Fruit fly (Drosophila melanogaster): ENCODE measurements around the gene bai.

DNA sequence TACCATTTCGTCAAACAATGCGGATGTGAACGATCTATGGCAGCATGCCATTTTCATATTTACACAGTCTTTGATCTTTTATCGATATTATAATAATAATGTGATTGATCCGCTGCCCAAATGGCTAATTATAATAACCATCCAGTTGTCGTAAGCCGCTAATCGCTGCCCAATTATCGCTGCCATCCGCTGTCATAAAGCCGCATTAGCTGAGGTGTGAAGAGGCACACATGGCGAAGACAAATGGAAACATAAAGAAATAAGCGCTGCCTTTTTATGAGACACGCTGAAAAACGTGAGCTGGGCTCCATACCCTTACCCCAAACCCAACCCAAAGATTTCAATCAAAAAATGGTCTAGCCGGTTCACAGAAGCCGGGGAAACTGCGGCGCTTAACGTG, 27.2 kb upstream of the bai start:
- TF ChIP-seq CTCF (optimal IDR thresholded peaks at IDR 0.05) (no peak), CG8478 (optimal IDR thresholded peaks at IDR 0.05) (no peak)

Data from S2 (cell line).